Worm (Caenorhabditis elegans) whole organism, mixed stage, embryonic: Measurements from ENCODE around the gene lhpp-1.

Experiments used
- M03D4.4 ChIP-seq: sonication (generic microtip); optimal IDR thresholded peaks from 2 replicates; lab custom pipeline; 2017; ENCODE audit warnings: mild to moderate bottlenecking, missing genetic modification characterization, missing compliant biosample characterization
- bed-3 ChIP-seq: fragments of 200-800 bp; sonication (Bioruptor generic); optimal IDR thresholded peaks from 3 replicates; lab custom pipeline; 2018; ENCODE audit warnings: mild to moderate bottlenecking, missing genetic modification characterization, moderate library complexity, missing compliant biosample characterization
- blmp-1 ChIP-seq: fragments of 150-350 bp; optimal IDR thresholded peaks from 2 replicates; lab custom pipeline; 2014; ENCODE audit warnings: missing biosample characterization, missing genetic modification characterization
- ceh-43 ChIP-seq: fragments of 200-800 bp; sonication (Bioruptor generic); optimal IDR thresholded peaks from 2 replicates; lab custom pipeline; 2018; ENCODE audit warnings: mild to moderate bottlenecking, missing genetic modification characterization, moderate library complexity, missing compliant biosample characterization
- ceh-83 ChIP-seq: fragments of 200-800 bp; sonication (Bioruptor generic); optimal IDR thresholded peaks from 2 replicates; lab custom pipeline; 2018; ENCODE audit warnings: mild to moderate bottlenecking, missing genetic modification characterization, missing compliant biosample characterization
- ces-1 ChIP-seq: fragments of 150-350 bp; optimal IDR thresholded peaks from 2 replicates; lab custom pipeline; 2014; ENCODE audit warnings: missing biosample characterization, missing genetic modification reagents, missing genetic modification characterization
- cnd-1 ChIP-seq: fragments of 200-800 bp; sonication (Bioruptor generic); optimal IDR thresholded peaks from 2 replicates; lab custom pipeline; 2018; ENCODE audit warnings: mild to moderate bottlenecking, missing genetic modification characterization, missing compliant biosample characterization
- drap-1 ChIP-seq: fragments of 200-800 bp; sonication (Bioruptor generic); optimal IDR thresholded peaks from 3 replicates; lab custom pipeline; 2018; ENCODE audit warnings: mild to moderate bottlenecking, missing genetic modification characterization, missing compliant biosample characterization
- elt-1 ChIP-seq: sonication (generic microtip); optimal IDR thresholded peaks from 2 replicates; lab custom pipeline; 2017; ENCODE audit warnings: missing genetic modification characterization, mild to moderate bottlenecking, missing compliant biosample characterization, antibody characterized with exemption, moderate library complexity, borderline replicate concordance; ENCODE audit not compliant: insufficient read depth
- flh-1 ChIP-seq: fragments of 200-800 bp; sonication (Bioruptor generic); optimal IDR thresholded peaks from 2 replicates; lab custom pipeline; 2018; ENCODE audit warnings: mild to moderate bottlenecking, missing genetic modification characterization, moderate library complexity, missing compliant biosample characterization
- ham-2 ChIP-seq: fragments of 200-800 bp; sonication (Bioruptor generic); optimal IDR thresholded peaks from 2 replicates; lab custom pipeline; 2018; ENCODE audit warnings: mild to moderate bottlenecking, missing genetic modification characterization, missing compliant biosample characterization
- hlh-1 ChIP-seq: fragments of 150-350 bp; optimal IDR thresholded peaks from 2 replicates; lab custom pipeline; 2014; ENCODE audit warnings: missing biosample characterization, missing genetic modification reagents, missing genetic modification characterization
- lin-13 ChIP-seq: fragments of 150-350 bp; optimal IDR thresholded peaks from 2 replicates; lab custom pipeline; 2014; ENCODE audit warnings: missing biosample characterization, missing genetic modification characterization
- lin-32 ChIP-seq: fragments of 200-800 bp; sonication (Bioruptor generic); optimal IDR thresholded peaks from 2 replicates; lab custom pipeline; 2018; ENCODE audit warnings: mild to moderate bottlenecking, missing genetic modification characterization, missing compliant biosample characterization
- lsy-2 ChIP-seq: fragments of 150-350 bp; optimal IDR thresholded peaks from 2 replicates; lab custom pipeline; 2014; ENCODE audit warnings: missing biosample characterization, missing genetic modification characterization
- mab-5 ChIP-seq: fragments of 150-350 bp; optimal IDR thresholded peaks from 2 replicates; lab custom pipeline; 2014; ENCODE audit warnings: missing biosample characterization, missing genetic modification characterization
- mep-1 ChIP-seq: fragments of 150-350 bp; optimal IDR thresholded peaks from 2 replicates; lab custom pipeline; 2017; ENCODE audit warnings: missing biosample characterization, missing genetic modification reagents, missing genetic modification characterization, inconsistent platforms
- nhr-12 ChIP-seq: fragments of 150-350 bp; optimal IDR thresholded peaks from 2 replicates; lab custom pipeline; 2014; ENCODE audit warnings: missing biosample characterization, missing genetic modification characterization
- nhr-2 ChIP-seq: fragments of 150-350 bp; optimal IDR thresholded peaks from 2 replicates; lab custom pipeline; 2014; ENCODE audit warnings: missing biosample characterization, missing genetic modification characterization
- nhr-237 ChIP-seq: fragments of 150-350 bp; optimal IDR thresholded peaks from 2 replicates; lab custom pipeline; 2014; ENCODE audit warnings: missing biosample characterization, missing genetic modification characterization
- nhr-28 ChIP-seq: fragments of 150-350 bp; optimal IDR thresholded peaks from 2 replicates; lab custom pipeline; 2014; ENCODE audit warnings: missing biosample characterization, missing genetic modification characterization
- nhr-76 ChIP-seq: sonication (generic microtip); optimal IDR thresholded peaks from 2 replicates; lab custom pipeline; 2017; ENCODE audit warnings: missing biosample characterization, missing genetic modification characterization
- pha-4 ChIP-seq: fragments of 150-350 bp; optimal IDR thresholded peaks from 2 replicates; lab custom pipeline; 2018; ENCODE audit warnings: missing biosample characterization, missing genetic modification reagents, missing genetic modification characterization
- sem-2 ChIP-seq: fragments of 200-800 bp; sonication (Bioruptor generic); optimal IDR thresholded peaks from 2 replicates; lab custom pipeline; 2018; ENCODE audit warnings: mild to moderate bottlenecking, missing genetic modification characterization, missing compliant biosample characterization
- snpc-4 ChIP-seq: fragments of 150-350 bp; optimal IDR thresholded peaks from 2 replicates; lab custom pipeline; 2014; ENCODE audit warnings: missing biosample characterization, missing genetic modification characterization
- sptf-1 ChIP-seq: sonication (generic microtip); optimal IDR thresholded peaks from 2 replicates; lab custom pipeline; 2017; ENCODE audit warnings: mild to moderate bottlenecking, missing genetic modification characterization, moderate library complexity, missing compliant biosample characterization
- tbx-8 ChIP-seq: fragments of 200-800 bp; sonication (Bioruptor generic); optimal IDR thresholded peaks from 2 replicates; lab custom pipeline; 2018; ENCODE audit warnings: mild to moderate bottlenecking, missing genetic modification characterization, moderate library complexity, missing compliant biosample characterization
- unc-120 ChIP-seq: sonication (generic microtip); optimal IDR thresholded peaks from 2 replicates; lab custom pipeline; 2017; ENCODE audit warnings: missing genetic modification characterization, missing compliant biosample characterization; ENCODE audit not compliant: poor library complexity, severe bottlenecking
- unc-39 ChIP-seq: fragments of 150-350 bp; optimal IDR thresholded peaks from 2 replicates; lab custom pipeline; 2014; ENCODE audit warnings: missing biosample characterization, missing genetic modification characterization
- unc-62 ChIP-seq: fragments of 150-350 bp; optimal IDR thresholded peaks from 2 replicates; lab custom pipeline; 2014; ENCODE audit warnings: missing biosample characterization, missing genetic modification reagents, missing genetic modification characterization
- zip-8 ChIP-seq: fragments of 150-350 bp; optimal IDR thresholded peaks from 2 replicates; lab custom pipeline; 2014; ENCODE audit warnings: missing biosample characterization, missing genetic modification characterization
- ztf-11 ChIP-seq: fragments of 150-350 bp; optimal IDR thresholded peaks from 2 replicates; lab custom pipeline; 2014; ENCODE audit warnings: missing biosample characterization, missing genetic modification characterization

Gene lhpp-1

ce11 chrV:12111452-12111851 is at the start of gene lhpp-1:
Gene lhpp-1 (minus strand): TSS chrV:12111805.
- no peak for TF ChIP-seq hlh-1
- TF ChIP-seq M03D4.4 (tag; lab: Kevin White, UChicago): no peak
- no peak for TF ChIP-seq sem-2 (GFP tag; lab: Kevin White, UChicago)
- peak; percentile 47 for TF ChIP-seq zip-8 (tag; lab: Kevin White, UChicago)

DNA sequence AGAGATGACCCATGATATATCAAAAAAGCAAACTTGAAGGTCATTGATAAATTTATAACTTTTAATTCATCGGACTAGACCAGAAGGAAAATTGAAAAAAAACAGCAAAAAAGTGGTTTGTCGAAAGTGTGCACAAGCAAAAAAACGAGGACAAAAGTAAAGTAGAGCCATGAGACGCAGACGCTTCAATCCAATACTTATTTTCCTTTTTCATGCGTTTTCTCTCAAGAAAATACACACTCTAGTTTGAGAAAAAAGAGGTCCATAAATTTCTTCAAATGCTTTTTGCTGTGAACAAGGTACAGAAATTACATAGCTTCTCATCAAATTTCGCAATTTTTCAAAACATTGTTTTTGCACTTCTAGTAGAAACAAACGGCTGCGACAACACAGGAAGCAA is 49.6 kb upstream of the lhpp-1 start:
- TF ChIP-seq mep-1 (tag; lab: Kevin White, UChicago): no peak
- TF ChIP-seq unc-120 (tag; lab: Kevin White, UChicago): no peak
- no peak for TF ChIP-seq ces-1 (GFP tag; lab: Kevin White, UChicago)
- no peak for TF ChIP-seq lsy-2
- TF ChIP-seq sem-2 (GFP tag; lab: Kevin White, UChicago): no peak
- no peak for TF ChIP-seq blmp-1
- no peak for TF ChIP-seq drap-1
- no peak for TF ChIP-seq M03D4.4 (tag; lab: Kevin White, UChicago)
- TF ChIP-seq cnd-1 (tag; lab: Kevin White, UChicago): no peak
- no peak for TF ChIP-seq lin-32
- no peak for TF ChIP-seq sptf-1 (tag; lab: Kevin White, UChicago)
- no peak for TF ChIP-seq flh-1 (GFP tag; lab: Kevin White, UChicago)
- no peak for TF ChIP-seq mab-5 (tag; lab: Kevin White, UChicago)
- no peak for TF ChIP-seq bed-3 (GFP tag; lab: Kevin White, UChicago)
- TF ChIP-seq nhr-12 (tag; lab: Kevin White, UChicago): no peak
- no peak for TF ChIP-seq ceh-43 (GFP tag; lab: Kevin White, UChicago)

DNA sequence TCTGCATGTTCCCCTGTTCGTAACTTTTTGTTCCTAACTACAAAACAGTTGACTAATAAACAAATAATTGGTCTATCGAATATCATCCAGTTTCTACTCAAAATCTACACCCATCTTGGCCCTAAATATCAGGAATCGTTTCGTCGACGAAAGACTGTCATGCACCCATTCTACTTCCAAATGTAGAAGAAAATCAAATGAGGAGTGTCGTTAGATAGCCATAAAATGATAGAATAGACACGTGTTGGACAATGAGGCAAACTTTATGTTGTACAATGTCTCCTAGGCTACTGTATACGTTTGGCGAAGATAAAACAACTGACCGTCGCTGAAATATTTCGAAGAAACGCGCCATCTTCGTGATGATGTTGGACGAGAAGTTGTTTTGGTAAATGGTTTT is 48.4 kb upstream of the lhpp-1 start:
- TF ChIP-seq ztf-11 (tag; lab: Kevin White, UChicago) (no peak), unc-39 (tag; lab: Kevin White, UChicago) (no peak), pha-4 (tag; lab: Kevin White, UChicago) (no peak), nhr-237 (tag; lab: Kevin White, UChicago) (no peak), nhr-2 (no peak)

ce11 chrV:12158377-12158776 is 46.8 kb upstream of the lhpp-1 start:
- TF ChIP-seq ceh-83 (GFP tag; lab: Kevin White, UChicago): no peak
- TF ChIP-seq unc-62: no peak
- no peak for TF ChIP-seq snpc-4 (tag; lab: Kevin White, UChicago)
- no peak for TF ChIP-seq elt-1 (tag; lab: Kevin White, UChicago)
- no peak for TF ChIP-seq cnd-1 (tag; lab: Kevin White, UChicago)
- no peak for TF ChIP-seq ham-2 (GFP tag; lab: Kevin White, UChicago)
- no peak for TF ChIP-seq ces-1 (GFP tag; lab: Kevin White, UChicago)
- TF ChIP-seq lin-32: no peak
- TF ChIP-seq unc-39 (tag; lab: Kevin White, UChicago): no peak
- TF ChIP-seq nhr-2: no peak
- TF ChIP-seq nhr-28 (tag; lab: Kevin White, UChicago): no peak
- no peak for TF ChIP-seq nhr-12 (tag; lab: Kevin White, UChicago)
- TF ChIP-seq lin-13 (tag; lab: Kevin White, UChicago): no peak
- TF ChIP-seq tbx-8 (GFP tag; lab: Kevin White, UChicago): no peak
- no peak for TF ChIP-seq nhr-237 (tag; lab: Kevin White, UChicago)

ce11 chrV:12154554-12154953 is 42.9 kb upstream of the lhpp-1 start, which contains the start of gene C27A7.9:
Gene C27A7.9 (minus strand): TSS chrV:12154654.
- no peak for TF ChIP-seq drap-1
- TF ChIP-seq hlh-1: no peak
- no peak for TF ChIP-seq nhr-76 (tag; lab: Kevin White, UChicago)
- TF ChIP-seq ham-2 (GFP tag; lab: Kevin White, UChicago): no peak
- no peak for TF ChIP-seq elt-1 (tag; lab: Kevin White, UChicago)
- no peak for TF ChIP-seq tbx-8 (GFP tag; lab: Kevin White, UChicago)
- no peak for TF ChIP-seq mep-1 (tag; lab: Kevin White, UChicago)
- TF ChIP-seq bed-3 (GFP tag; lab: Kevin White, UChicago): no peak
- no peak for TF ChIP-seq nhr-28 (tag; lab: Kevin White, UChicago)
- TF ChIP-seq nhr-237 (tag; lab: Kevin White, UChicago): no peak
- TF ChIP-seq nhr-12 (tag; lab: Kevin White, UChicago): no peak
- no peak for TF ChIP-seq snpc-4 (tag; lab: Kevin White, UChicago)
- TF ChIP-seq ceh-43 (GFP tag; lab: Kevin White, UChicago): no peak
- TF ChIP-seq, all 35 proteins: peak for 0
